Fruit fly (Drosophila melanogaster) whole organism, prepupa: ENCODE measurements around the gene Hs3st-B.

ENCODE experiments used
- CG10669 ChIP-seq: fragments of 200-800 bp; sonication (Bioruptor generic); optimal IDR thresholded peaks from 3 replicates; lab custom pipeline; 2018; ENCODE audit warnings: missing biosample characterization, mild to moderate bottlenecking, missing genetic modification characterization, moderate library complexity
- CG11294 ChIP-seq: fragments of 200-800 bp; sonication (Bioruptor generic); IDR thresholded peaks from 2 replicates; pipeline ENCODE4 v1.3.6; 2022; ENCODE audit warnings: missing biosample characterization, missing genetic modification characterization
- CG1621 ChIP-seq: fragments of 200-800 bp; sonication (Bioruptor generic); optimal IDR thresholded peaks from 3 replicates; lab custom pipeline; 2018; ENCODE audit warnings: missing biosample characterization, mild to moderate bottlenecking, missing genetic modification characterization
- CG16779 ChIP-seq: fragments of 200-800 bp; sonication (Bioruptor generic); optimal IDR thresholded peaks from 3 replicates; lab custom pipeline; 2017; ENCODE audit warnings: missing biosample characterization, mild to moderate bottlenecking, missing genetic modification characterization
- CG32006 ChIP-seq: fragments of 200-800 bp; sonication (Bioruptor generic); optimal IDR thresholded peaks from 3 replicates; lab custom pipeline; 2017; ENCODE audit warnings: missing biosample characterization, mild to moderate bottlenecking, missing genetic modification characterization
- CG4318 ChIP-seq: fragments of 200-800 bp; sonication (Bioruptor generic); optimal IDR thresholded peaks from 3 replicates; lab custom pipeline; 2017; ENCODE audit warnings: missing biosample characterization, mild to moderate bottlenecking, missing genetic modification characterization
- CG6163 ChIP-seq: fragments of 200-800 bp; sonication (Bioruptor generic); IDR thresholded peaks from 3 replicates; pipeline ENCODE4 v1.3.6; 2022; ENCODE audit warnings: missing biosample characterization, missing genetic modification characterization
- CG6792 ChIP-seq: fragments of 200-800 bp; sonication (Bioruptor generic); optimal IDR thresholded peaks from 3 replicates; lab custom pipeline; 2016; ENCODE audit warnings: missing biosample characterization, missing genetic modification characterization
- CG6808 ChIP-seq: fragments of 200-800 bp; sonication (Bioruptor generic); optimal IDR thresholded peaks from 3 replicates; lab custom pipeline; 2017; ENCODE audit warnings: missing biosample characterization, missing genetic modification characterization, mild to moderate bottlenecking, moderate library complexity, missing genetic modification reagents
- CG6854 ChIP-seq: fragments of 200-800 bp; sonication (Bioruptor generic); optimal IDR thresholded peaks from 2 replicates; lab custom pipeline; 2017; ENCODE audit warnings: missing biosample characterization, mild to moderate bottlenecking, missing genetic modification characterization
- CG7368 ChIP-seq: fragments of 200-800 bp; sonication (Bioruptor generic); optimal IDR thresholded peaks from 3 replicates; lab custom pipeline; 2016; ENCODE audit warnings: missing biosample characterization, missing genetic modification characterization
- CG8319 ChIP-seq: fragments of 200-800 bp; sonication (Bioruptor generic); optimal IDR thresholded peaks from 3 replicates; lab custom pipeline; 2016; ENCODE audit warnings: missing biosample characterization, missing genetic modification characterization
- CG8632 ChIP-seq: fragments of 200-800 bp; sonication (Bioruptor generic); optimal IDR thresholded peaks from 3 replicates; lab custom pipeline; 2016; ENCODE audit warnings: missing biosample characterization, missing genetic modification characterization
- Ets21C ChIP-seq: fragments of 200-800 bp; sonication (Bioruptor generic); optimal IDR thresholded peaks from 3 replicates; lab custom pipeline; 2016; ENCODE audit warnings: missing biosample characterization, missing genetic modification characterization
- Ets96B ChIP-seq: fragments of 200-800 bp; optimal IDR thresholded peaks from 2 replicates; lab custom pipeline; 2019; ENCODE audit warnings: missing biosample characterization, mild to moderate bottlenecking, missing genetic modification characterization, moderate library complexity
- Gug ChIP-seq: fragments of 200-800 bp; sonication (Bioruptor generic); IDR thresholded peaks from 2 replicates; pipeline ENCODE4 v1.3.6; 2022; ENCODE audit warnings: missing biosample characterization, missing genetic modification characterization
- Hr39 ChIP-seq: fragments of 200-800 bp; sonication (Bioruptor generic); optimal IDR thresholded peaks from 2 replicates; lab custom pipeline; 2016; ENCODE audit warnings: missing biosample characterization, missing genetic modification characterization
- Hr4 ChIP-seq: fragments of 200-800 bp; sonication (Bioruptor generic); optimal IDR thresholded peaks from 3 replicates; lab custom pipeline; 2016; ENCODE audit warnings: missing biosample characterization, missing genetic modification characterization
- Met ChIP-seq: fragments of 200-800 bp; sonication (Bioruptor generic); optimal IDR thresholded peaks from 3 replicates; lab custom pipeline; 2016; ENCODE audit warnings: missing biosample characterization, missing genetic modification characterization
- Smox ChIP-seq: fragments of 200-800 bp; sonication (Bioruptor generic); optimal IDR thresholded peaks from 3 replicates; lab custom pipeline; 2016; ENCODE audit warnings: missing biosample characterization, missing genetic modification characterization
- Sox102F ChIP-seq: fragments of 200-800 bp; sonication (Bioruptor generic); optimal IDR thresholded peaks from 2 replicates; lab custom pipeline; 2016; ENCODE audit warnings: missing biosample characterization, mild to moderate bottlenecking, missing genetic modification characterization
- Sox14 ChIP-seq: fragments of 200-800 bp; sonication (Bioruptor generic); optimal IDR thresholded peaks from 3 replicates; lab custom pipeline; 2016; ENCODE audit warnings: missing biosample characterization, missing genetic modification characterization
- Sox15 ChIP-seq: fragments of 200-800 bp; sonication (Bioruptor generic); optimal IDR thresholded peaks from 3 replicates; lab custom pipeline; 2016; ENCODE audit warnings: missing biosample characterization, missing genetic modification characterization
- achi ChIP-seq: fragments of 200-800 bp; sonication (Bioruptor generic); optimal IDR thresholded peaks from 3 replicates; lab custom pipeline; 2016; ENCODE audit warnings: missing biosample characterization, missing genetic modification characterization
- acj6 ChIP-seq: fragments of 200-800 bp; sonication (Bioruptor generic); optimal IDR thresholded peaks from 3 replicates; lab custom pipeline; 2016; ENCODE audit warnings: missing biosample characterization, missing genetic modification characterization
- cyc ChIP-seq: fragments of 200-800 bp; sonication (Bioruptor generic); optimal IDR thresholded peaks from 3 replicates; lab custom pipeline; 2016; ENCODE audit warnings: missing biosample characterization, missing genetic modification characterization
- dac ChIP-seq: fragments of 200-800 bp; sonication (Bioruptor generic); optimal IDR thresholded peaks from 2 replicates; lab custom pipeline; 2017; ENCODE audit warnings: missing biosample characterization, mild to moderate bottlenecking, missing genetic modification characterization
- dsx ChIP-seq: fragments of 200-800 bp; optimal IDR thresholded peaks from 3 replicates; lab custom pipeline; 2019; ENCODE audit warnings: missing biosample characterization, mild to moderate bottlenecking, missing genetic modification characterization, moderate library complexity; ENCODE audit not compliant: poor library complexity, severe bottlenecking
- esn ChIP-seq: fragments of 200-800 bp; sonication (Bioruptor generic); optimal IDR thresholded peaks from 2 replicates; lab custom pipeline; 2016; ENCODE audit warnings: missing biosample characterization, mild to moderate bottlenecking, missing genetic modification characterization, moderate library complexity
- fd85E ChIP-seq: fragments of 200-800 bp; sonication (Bioruptor generic); optimal IDR thresholded peaks from 3 replicates; lab custom pipeline; 2016; ENCODE audit warnings: missing biosample characterization, missing genetic modification characterization
- fkh ChIP-seq: fragments of 200-800 bp; sonication (Bioruptor generic); optimal IDR thresholded peaks from 3 replicates; lab custom pipeline; 2017; ENCODE audit warnings: missing biosample characterization, mild to moderate bottlenecking, missing genetic modification characterization, moderate library complexity
- net ChIP-seq: fragments of 200-800 bp; sonication (Bioruptor generic); optimal IDR thresholded peaks from 3 replicates; lab custom pipeline; 2016; ENCODE audit warnings: missing biosample characterization, missing genetic modification characterization
- salr ChIP-seq, 2 experiments: fragments of 200-800 bp; sonication (Bioruptor generic); optimal IDR thresholded peaks; 3 replicates each; lab custom pipeline; 2016 to 2018; ENCODE audit warnings: missing biosample characterization in 2 of 2, missing genetic modification characterization in 2 of 2, mild to moderate bottlenecking in 1 of 2
- spab ChIP-seq: fragments of 200-800 bp; sonication (Bioruptor generic); optimal IDR thresholded peaks from 2 replicates; lab custom pipeline; 2017; ENCODE audit warnings: missing biosample characterization, mild to moderate bottlenecking, missing genetic modification characterization, missing genetic modification reagents
- ss ChIP-seq, 2 experiments: fragments of 200-800 bp; sonication (Bioruptor generic); optimal IDR thresholded peaks; 2 replicates in 1 of 2; 3 replicates in 1 of 2; lab custom pipeline; 2017 to 2018; ENCODE audit warnings: mild to moderate bottlenecking in 2 of 2, missing biosample characterization in 2 of 2, missing genetic modification characterization in 2 of 2, moderate library complexity in 1 of 2
- svp ChIP-seq: fragments of 200-800 bp; sonication (Bioruptor generic); peaks from one replicate; lab custom pipeline; 2016; ENCODE audit warnings: missing biosample characterization, missing genetic modification characterization
- topi ChIP-seq: fragments of 200-800 bp; sonication (Bioruptor generic); optimal IDR thresholded peaks from 3 replicates; lab custom pipeline; 2016; ENCODE audit warnings: missing biosample characterization, missing genetic modification characterization
- vri ChIP-seq: fragments of 200-800 bp; sonication (Bioruptor generic); optimal IDR thresholded peaks from 3 replicates; lab custom pipeline; 2016; ENCODE audit warnings: missing biosample characterization, mild to moderate bottlenecking, missing genetic modification characterization

Gene Hs3st-B

DNA sequence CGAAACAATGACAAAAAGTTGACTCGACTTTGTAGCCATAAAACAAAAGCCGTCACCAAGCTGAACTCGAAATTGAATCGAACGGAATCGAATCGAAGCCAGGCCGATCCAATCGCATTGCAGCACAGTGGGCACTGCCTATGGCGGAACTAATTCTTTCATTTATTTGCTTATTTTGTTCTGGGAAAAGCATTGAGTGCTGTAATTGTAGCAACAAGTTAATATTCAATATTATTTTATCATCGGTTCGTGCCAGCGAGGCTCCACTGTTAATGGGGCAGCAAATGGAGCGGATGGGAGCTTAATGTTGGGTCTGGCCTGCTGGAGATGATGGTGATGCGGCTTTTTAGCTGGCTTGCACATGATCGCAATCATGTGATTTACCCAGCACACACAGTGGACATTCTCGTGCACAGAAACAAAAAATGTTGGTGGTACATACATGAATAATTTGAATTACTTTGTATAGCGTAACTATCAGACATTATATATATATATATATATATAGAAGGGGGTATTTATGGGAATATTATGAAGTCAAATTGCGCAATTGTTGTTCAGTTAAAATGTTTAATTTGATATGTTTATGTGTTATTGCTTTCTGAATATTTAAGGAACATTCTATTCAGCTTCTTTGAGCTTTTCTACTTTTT is 41.0 kb downstream of the Hs3st-B start (continued):
- peak; percentile 97 for TF ChIP-seq Ets21C (GFP tag; lab: Kevin White, UChicago)
- peak; percentile 97 for TF ChIP-seq Smox (GFP tag; lab: Kevin White, UChicago)
- TF ChIP-seq svp (GFP tag; lab: Kevin White, UChicago): peak; percentile 99
- peak; percentile 96 for TF ChIP-seq dsx (GFP tag; lab: Kevin White, UChicago)
- peak; percentile 94 for TF ChIP-seq CG6808 (GFP tag; lab: Kevin White, UChicago)
- peak; percentile 89 for TF ChIP-seq CG16779 (tag; lab: Kevin White, UChicago)
- peak; percentile 96 for TF ChIP-seq Sox14
- TF ChIP-seq CG6854 (GFP tag; lab: Kevin White, UChicago): peak; percentile 97
- TF ChIP-seq Ets96B (tag; lab: Kevin White, UChicago): peak; percentile 92
- TF ChIP-seq CG8632 (GFP tag; lab: Kevin White, UChicago): peak; percentile 95
- TF ChIP-seq salr (GFP tag; optimal IDR thresholded peaks at IDR 0.05; lab: Kevin White, UChicago): peak; percentile 61 to 94
- peak; percentile 98 for TF ChIP-seq Hr39 (GFP tag; lab: Kevin White, UChicago)
- TF ChIP-seq Gug (GFP tag; lab: Robert Waterston, UW): peak; percentile 92
- peak; percentile 97 for TF ChIP-seq Sox102F (GFP tag; lab: Kevin White, UChicago)
- peak; percentile 99 for TF ChIP-seq cyc (GFP tag; lab: Kevin White, UChicago)
- TF ChIP-seq acj6 (GFP tag; lab: Kevin White, UChicago): peak; percentile 96
- TF ChIP-seq Sox15 (GFP tag; lab: Kevin White, UChicago): peak; percentile 97
- TF ChIP-seq CG32006: peak; percentile 93
- peak; percentile 97 for TF ChIP-seq CG7368 (GFP tag; lab: Kevin White, UChicago)
- TF ChIP-seq spab: peak; percentile 92
- TF ChIP-seq fkh (GFP tag; lab: Kevin White, UChicago): no peak
- TF ChIP-seq fd85E (GFP tag; lab: Kevin White, UChicago): peak; percentile 90
- peak; percentile 95 for TF ChIP-seq vri (GFP tag; lab: Kevin White, UChicago)
- TF ChIP-seq esn: peak; percentile 98
- TF ChIP-seq Hr4 (GFP tag; lab: Kevin White, UChicago): peak; percentile 95
- TF ChIP-seq CG10669 (GFP tag; lab: Kevin White, UChicago): peak; percentile 97
- peak; percentile 98 for TF ChIP-seq Met (GFP tag; lab: Kevin White, UChicago)
- TF ChIP-seq CG11294 (GFP tag; lab: Robert Waterston, UW): peak; percentile 90
- peak; percentile 98 for TF ChIP-seq CG6163
- TF ChIP-seq CG1621 (tag; lab: Kevin White, UChicago): peak; percentile 95
- TF ChIP-seq net (GFP tag; lab: Kevin White, UChicago): peak; percentile 95
- peak; percentile 92 for TF ChIP-seq dac (GFP tag; lab: Kevin White, UChicago)
- peak; percentile 99 for TF ChIP-seq topi (GFP tag; lab: Kevin White, UChicago)
- peak; percentile 97 for TF ChIP-seq CG8319 (GFP tag; lab: Kevin White, UChicago)
- TF ChIP-seq CG4318 (GFP tag; lab: Kevin White, UChicago): peak; percentile 87
- TF ChIP-seq ss (GFP tag; optimal IDR thresholded peaks at IDR 0.05; lab: Kevin White, UChicago): peak; percentile 94 to 97
- peak; percentile 98 for TF ChIP-seq CG6792
- TF ChIP-seq achi (GFP tag; lab: Kevin White, UChicago): peak; percentile 94
